Fruit fly (Drosophila melanogaster): ENCODE data around the gene CG13891.

DNA sequence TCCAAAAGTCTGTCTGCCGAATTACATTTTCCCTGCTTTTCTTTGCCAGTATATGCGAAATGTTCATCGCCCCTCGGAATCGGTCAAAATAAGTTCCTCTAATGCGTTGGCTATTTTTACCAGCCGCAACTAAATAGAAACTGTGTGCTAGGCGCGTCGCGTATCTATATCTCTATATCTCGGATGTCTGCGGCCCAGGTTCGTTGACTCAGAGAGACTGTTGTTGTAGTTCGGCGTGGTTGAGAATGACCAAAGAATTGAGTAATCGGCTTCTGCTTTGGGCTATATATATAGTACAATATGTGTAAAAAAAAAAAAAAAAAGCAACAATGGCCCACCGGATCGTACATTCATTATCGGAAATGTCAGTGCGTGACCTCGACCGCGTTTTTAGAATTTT lies 31.7 kb upstream of the CG13891 start:
- TF ChIP-seq Dll (optimal IDR thresholded peaks at IDR 0.05) (no peak), usp (GFP tag; optimal IDR thresholded peaks at IDR 0.05) (no peak), psq (optimal IDR thresholded peaks at IDR 0.05) (no peak), EcR (GFP tag; optimal IDR thresholded peaks at IDR 0.05) (no peak), CG8478 (optimal IDR thresholded peaks at IDR 0.05) (no peak), pan (optimal IDR thresholded peaks at IDR 0.05) (no peak)

All from whole organism.